Fruit fly (Drosophila melanogaster): ENCODE results near the gene E5.

Gene E5

dm6 chr3R:13843611-13844010 lies 31.1 kb downstream of the E5 start:
- TF ChIP-seq Myc (optimal IDR thresholded peaks at IDR 0.05) = no peak
- no peak for TF ChIP-seq h (optimal IDR thresholded peaks at IDR 0.05)
- no peak for TF ChIP-seq psq (optimal IDR thresholded peaks at IDR 0.05)
- TF ChIP-seq Sin3A (optimal IDR thresholded peaks at IDR 0.05) = no peak
- TF ChIP-seq ttk (optimal IDR thresholded peaks at IDR 0.05) = no peak
- no peak for TF ChIP-seq insv (optimal IDR thresholded peaks at IDR 0.05)

DNA sequence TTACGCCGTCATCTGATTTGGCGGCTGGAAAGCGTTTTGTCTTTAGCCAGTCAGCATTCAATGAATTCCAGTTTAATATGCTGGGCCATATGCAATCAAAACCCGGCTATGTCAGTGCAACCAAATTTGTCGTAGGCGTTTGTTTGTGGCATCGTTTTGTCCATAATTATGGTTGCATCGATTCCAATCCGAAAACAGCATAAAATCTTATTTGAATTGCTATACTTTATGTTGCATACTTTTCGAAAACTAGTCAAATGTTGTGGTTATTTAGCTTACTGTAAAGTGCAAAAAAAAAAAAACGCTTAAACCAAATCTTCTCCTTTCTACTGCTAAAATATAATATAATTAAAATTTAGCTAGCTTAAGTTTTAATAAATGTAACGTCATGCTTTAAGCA lies 32.2 kb downstream of the E5 start:
- TF ChIP-seq psq (optimal IDR thresholded peaks at IDR 0.05) (no peak), Myc (optimal IDR thresholded peaks at IDR 0.05) (no peak), h (optimal IDR thresholded peaks at IDR 0.05) (no peak), ttk (optimal IDR thresholded peaks at IDR 0.05) (no peak), Sin3A (optimal IDR thresholded peaks at IDR 0.05) (no peak), insv (optimal IDR thresholded peaks at IDR 0.05) (no peak)

dm6 chr3R:13840956-13841355 lies 33.8 kb downstream of the E5 start:
- no peak for TF ChIP-seq psq (optimal IDR thresholded peaks at IDR 0.05)
- TF ChIP-seq h (optimal IDR thresholded peaks at IDR 0.05) = no peak
- no peak for TF ChIP-seq ttk (optimal IDR thresholded peaks at IDR 0.05)
- no peak for TF ChIP-seq Sin3A (optimal IDR thresholded peaks at IDR 0.05)
- no peak for TF ChIP-seq Myc (optimal IDR thresholded peaks at IDR 0.05)
- TF ChIP-seq insv (optimal IDR thresholded peaks at IDR 0.05) = no peak

DNA sequence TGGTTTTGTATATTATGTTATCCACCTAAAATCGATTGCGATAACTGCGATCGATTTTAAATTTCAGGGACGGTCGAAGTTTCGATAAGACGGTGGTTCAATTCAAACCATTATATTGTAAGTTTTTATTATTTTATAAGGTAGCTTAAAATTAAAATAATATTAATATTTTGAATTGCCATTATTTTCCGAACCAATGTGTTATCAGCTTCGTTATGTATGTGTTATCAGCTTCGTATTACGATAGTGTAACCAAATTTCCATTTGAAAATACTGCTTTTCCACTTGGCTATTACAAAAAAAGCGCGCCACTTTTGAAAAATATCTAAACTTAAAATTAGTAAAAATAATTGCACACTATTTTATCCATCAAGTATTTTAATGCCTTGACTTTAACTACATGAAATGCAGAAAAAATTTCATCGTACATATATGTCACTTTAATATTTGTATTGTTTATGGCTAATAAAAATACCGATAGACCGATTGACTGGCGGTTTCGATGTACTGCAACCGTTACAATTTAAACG lies 34.8 kb downstream of the E5 start, which contains the start of gene CG31495:
Gene CG31495 (minus strand): TSS at position 52 of the 530 bp plus-strand sequence.
- TF ChIP-seq insv (optimal IDR thresholded peaks at IDR 0.05) = no peak
- no peak for TF ChIP-seq h (optimal IDR thresholded peaks at IDR 0.05)
- TF ChIP-seq Myc (optimal IDR thresholded peaks at IDR 0.05) = no peak
- no peak for TF ChIP-seq Sin3A (optimal IDR thresholded peaks at IDR 0.05)
- TF ChIP-seq ttk (optimal IDR thresholded peaks at IDR 0.05) = no peak
- no peak for TF ChIP-seq psq (optimal IDR thresholded peaks at IDR 0.05)

dm6 chr3R:13837807-13838206 lies 36.9 kb downstream of the E5 start, which contains the start of gene Nsf2:
Gene Nsf2, minus strand, starts transcription at chr3R:13837991.
- TF ChIP-seq Sin3A (optimal IDR thresholded peaks at IDR 0.05) = no peak
- TF ChIP-seq h (optimal IDR thresholded peaks at IDR 0.05) = no peak
- TF ChIP-seq ttk (optimal IDR thresholded peaks at IDR 0.05) = no peak
- no peak for TF ChIP-seq psq (optimal IDR thresholded peaks at IDR 0.05)

- no peak for TF ChIP-seq Myc (optimal IDR thresholded peaks at IDR 0.05)
- TF ChIP-seq psq (optimal IDR thresholded peaks at IDR 0.05) = no peak
- no peak for TF ChIP-seq Sin3A (optimal IDR thresholded peaks at IDR 0.05)
- no peak for TF ChIP-seq h (optimal IDR thresholded peaks at IDR 0.05)
- no peak for TF ChIP-seq ttk (optimal IDR thresholded peaks at IDR 0.05)
Observed at dm6 chr3R:13834551-13834950, 40.2 kb downstream of the E5 start.

dm6 chr3R:13833515-13833914 lies 41.2 kb downstream of the E5 start:
- TF ChIP-seq Sin3A (optimal IDR thresholded peaks at IDR 0.05) (no peak), insv (optimal IDR thresholded peaks at IDR 0.05) (no peak), h (optimal IDR thresholded peaks at IDR 0.05) (no peak), Myc (optimal IDR thresholded peaks at IDR 0.05) (no peak)

- TF ChIP-seq ttk (optimal IDR thresholded peaks at IDR 0.05) = no peak
- no peak for TF ChIP-seq psq (optimal IDR thresholded peaks at IDR 0.05)
- no peak for TF ChIP-seq Sin3A (optimal IDR thresholded peaks at IDR 0.05)
- TF ChIP-seq Myc (optimal IDR thresholded peaks at IDR 0.05) = no peak
- no peak for TF ChIP-seq h (optimal IDR thresholded peaks at IDR 0.05)
- TF ChIP-seq insv (optimal IDR thresholded peaks at IDR 0.05) = no peak
Observed at dm6 chr3R:13832950-13833349, 41.8 kb downstream of the E5 start.

dm6 chr3R:13831596-13832119 lies 43.1 kb downstream of the E5 start:
- TF ChIP-seq psq (optimal IDR thresholded peaks at IDR 0.05) (no peak), h (optimal IDR thresholded peaks at IDR 0.05) (no peak), Myc (optimal IDR thresholded peaks at IDR 0.05) (no peak), Sin3A (optimal IDR thresholded peaks at IDR 0.05) (no peak), insv (optimal IDR thresholded peaks at IDR 0.05) (no peak), ttk (optimal IDR thresholded peaks at IDR 0.05) (no peak)

DNA sequence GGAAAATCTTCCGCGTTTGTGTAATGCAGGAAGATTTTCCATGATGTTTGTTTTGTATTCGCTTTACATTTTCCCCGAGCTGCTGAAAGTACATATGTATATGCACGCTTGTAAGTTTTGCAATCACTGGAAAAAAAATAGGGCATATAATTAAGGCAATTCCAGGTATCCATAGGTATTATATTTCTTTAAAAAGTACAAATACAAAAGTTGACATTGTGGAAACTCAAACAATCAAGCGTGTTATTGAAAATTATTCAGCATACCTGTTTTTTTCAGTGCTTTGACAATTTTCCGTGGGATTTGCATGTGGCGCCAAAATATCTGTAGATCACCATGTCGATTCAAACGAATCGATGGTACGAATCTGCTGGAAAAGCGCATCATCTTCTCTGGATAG lies 43.7 kb downstream of the E5 start:
- TF ChIP-seq Sin3A (optimal IDR thresholded peaks at IDR 0.05) (no peak), Myc (optimal IDR thresholded peaks at IDR 0.05) (no peak)

dm6 chr3R:13827953-13828922 lies 46.5 kb downstream of the E5 start, which contains the start of gene Mst87F:
Gene Mst87F, minus strand, starts transcription at chr3R:13828008.
- TF ChIP-seq insv (optimal IDR thresholded peaks at IDR 0.05) (no peak), h (optimal IDR thresholded peaks at IDR 0.05) (no peak), Myc (optimal IDR thresholded peaks at IDR 0.05) (no peak), ttk (optimal IDR thresholded peaks at IDR 0.05) (no peak), psq (optimal IDR thresholded peaks at IDR 0.05) (no peak)

DNA sequence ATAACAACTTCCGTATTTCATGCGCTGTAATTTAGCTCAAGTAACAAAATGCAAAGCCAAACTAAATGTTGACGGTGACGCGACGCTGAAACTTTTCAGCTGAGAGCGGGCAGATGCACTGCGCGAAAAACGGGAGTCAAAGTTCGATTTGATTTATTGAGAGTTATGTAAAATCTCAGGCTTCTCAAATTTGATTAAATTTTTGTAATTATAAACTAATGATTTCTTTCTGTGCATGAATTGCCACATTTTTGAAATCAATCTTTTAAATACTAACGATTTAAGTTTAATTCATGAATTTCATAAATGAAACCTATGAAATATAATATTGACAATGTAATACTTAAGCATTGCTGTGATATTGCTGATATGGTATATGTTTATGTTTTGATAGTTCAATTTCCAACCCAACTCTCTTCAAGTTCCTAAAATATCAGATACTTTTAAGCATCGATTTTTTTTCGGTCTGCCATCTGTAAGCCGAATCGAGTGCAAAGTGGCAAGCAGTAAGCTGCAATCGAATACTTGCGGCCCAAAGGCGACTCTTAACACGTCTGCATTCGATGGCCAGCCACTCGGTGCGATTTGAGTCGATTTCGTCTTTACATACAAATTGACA lies 52.0 kb downstream of the E5 start:
- TF ChIP-seq ttk (optimal IDR thresholded peaks at IDR 0.05) (no peak), Myc (optimal IDR thresholded peaks at IDR 0.05) (no peak), insv (optimal IDR thresholded peaks at IDR 0.05) (no peak), psq (optimal IDR thresholded peaks at IDR 0.05) (no peak), h (optimal IDR thresholded peaks at IDR 0.05) (no peak), Sin3A (optimal IDR thresholded peaks at IDR 0.05) (no peak)
